Fruit fly (Drosophila melanogaster) whole organism, embryonic: ENCODE data around the gene CG31075.

Experiments used
- Bgb ChIP-seq: fragments of 200-800 bp; sonication (Bioruptor generic); IDR thresholded peaks from 2 replicates; pipeline ENCODE4 v1.3.6; 2022; ENCODE audit warnings: missing biosample characterization, missing genetic modification characterization; ENCODE audit not compliant: partially characterized antibody
- C15 ChIP-seq: fragments of 200-800 bp; sonication (Bioruptor generic); IDR thresholded peaks from 3 replicates; pipeline ENCODE4 v1.3.6; 2022; ENCODE audit warnings: missing biosample characterization, missing genetic modification characterization
- CG12104 ChIP-seq: fragments of 200-800 bp; sonication (Bioruptor generic); optimal IDR thresholded peaks from 3 replicates; lab custom pipeline; 2016; ENCODE audit warnings: missing biosample characterization, missing genetic modification characterization
- CG12659 ChIP-seq: fragments of 200-800 bp; sonication (Bioruptor generic); optimal IDR thresholded peaks from 3 replicates; lab custom pipeline; 2017; ENCODE audit warnings: mild to moderate bottlenecking, missing biosample characterization, missing genetic modification reagents, missing genetic modification characterization
- CG13894 ChIP-seq: fragments of 200-800 bp; sonication (Bioruptor generic); optimal IDR thresholded peaks from 3 replicates; lab custom pipeline; 2018; ENCODE audit warnings: missing biosample characterization, mild to moderate bottlenecking, missing genetic modification characterization, moderate library complexity
- CG1529 ChIP-seq: fragments of 200-800 bp; sonication (Bioruptor generic); optimal IDR thresholded peaks from 3 replicates; lab custom pipeline; 2018; ENCODE audit warnings: missing biosample characterization, missing genetic modification characterization
- CG16813 ChIP-seq: fragments of 200-800 bp; sonication (Bioruptor generic); IDR thresholded peaks from 3 replicates; pipeline ENCODE4 v1.3.6; 2022; ENCODE audit warnings: missing biosample characterization, missing genetic modification characterization; ENCODE audit not compliant: partially characterized antibody
- CG16815 ChIP-seq: fragments of 200-800 bp; sonication (Bioruptor generic); optimal IDR thresholded peaks from 3 replicates; lab custom pipeline; 2017; ENCODE audit warnings: missing biosample characterization, mild to moderate bottlenecking, missing genetic modification characterization
- CG17802 ChIP-seq: fragments of 200-800 bp; sonication (Bioruptor generic); optimal IDR thresholded peaks from 2 replicates; lab custom pipeline; 2018; ENCODE audit warnings: missing biosample characterization, mild to moderate bottlenecking, missing genetic modification characterization, moderate library complexity
- CG17912 ChIP-seq: fragments of 200-800 bp; sonication (Bioruptor generic); optimal IDR thresholded peaks from 2 replicates; lab custom pipeline; 2018; ENCODE audit warnings: missing biosample characterization, mild to moderate bottlenecking, missing genetic modification characterization
- CG18262 ChIP-seq: fragments of 200-800 bp; optimal IDR thresholded peaks from 3 replicates; lab custom pipeline; 2019; ENCODE audit warnings: missing biosample characterization, mild to moderate bottlenecking, missing genetic modification characterization, moderate library complexity
- CG18619 ChIP-seq: fragments of 200-800 bp; sonication (Bioruptor generic); optimal IDR thresholded peaks from 3 replicates; lab custom pipeline; 2017; ENCODE audit warnings: missing biosample characterization, mild to moderate bottlenecking, missing genetic modification characterization
- CG2712 ChIP-seq: fragments of 200-800 bp; optimal IDR thresholded peaks from 3 replicates; lab custom pipeline; 2019; ENCODE audit warnings: missing biosample characterization, mild to moderate bottlenecking, missing genetic modification characterization, moderate library complexity
- CG30403 ChIP-seq: fragments of 200-800 bp; sonication (Bioruptor generic); optimal IDR thresholded peaks from 3 replicates; lab custom pipeline; 2016; ENCODE audit warnings: missing biosample characterization, missing genetic modification characterization
- CG3163 ChIP-seq: fragments of 200-800 bp; sonication (Bioruptor generic); optimal IDR thresholded peaks from 3 replicates; lab custom pipeline; 2016; ENCODE audit warnings: missing biosample characterization, missing genetic modification characterization
- CG3281 ChIP-seq: fragments of 200-800 bp; sonication (Bioruptor generic); optimal IDR thresholded peaks from 3 replicates; lab custom pipeline; 2017; ENCODE audit warnings: missing biosample characterization, mild to moderate bottlenecking, missing genetic modification characterization
- CG6272 ChIP-seq: fragments of 200-800 bp; sonication (Bioruptor generic); IDR thresholded peaks from 2 replicates; pipeline ENCODE4 v1.3.6; 2022; ENCODE audit warnings: missing biosample characterization, missing genetic modification characterization
- CG8290 ChIP-seq, 3 experiments: fragments of 200-800 bp; sonication (Bioruptor generic); optimal IDR thresholded peaks; 2 replicates each; lab custom pipeline; 2016 to 2019; ENCODE audit warnings: missing biosample characterization in 3 of 3, missing genetic modification characterization in 3 of 3, mild to moderate bottlenecking in 2 of 3, moderate library complexity in 1 of 3
- CG8765 ChIP-seq: fragments of 200-800 bp; sonication (Bioruptor generic); IDR thresholded peaks from 2 replicates; pipeline ENCODE4 v1.3.6; 2022; ENCODE audit warnings: missing biosample characterization, missing genetic modification characterization
- Dbx ChIP-seq: fragments of 200-800 bp; sonication (Bioruptor generic); IDR thresholded peaks from 3 replicates; pipeline ENCODE4 v1.3.6; 2022; ENCODE audit warnings: missing biosample characterization, missing genetic modification characterization
- Deaf1 ChIP-seq: fragments of 200-800 bp; optimal IDR thresholded peaks from 3 replicates; lab custom pipeline; 2019; ENCODE audit warnings: missing biosample characterization, mild to moderate bottlenecking, missing genetic modification characterization, moderate library complexity
- Gug ChIP-seq: fragments of 200-800 bp; sonication (Bioruptor generic); IDR thresholded peaks from 4 replicates; pipeline ENCODE4 v1.3.6; 2022; ENCODE audit warnings: missing biosample characterization, missing genetic modification characterization
- Nf-YB ChIP-seq: fragments of 200-800 bp; sonication (Bioruptor generic); optimal IDR thresholded peaks from 3 replicates; lab custom pipeline; 2019; ENCODE audit warnings: missing biosample characterization, mild to moderate bottlenecking, missing genetic modification characterization, moderate library complexity
- Ssrp ChIP-seq: fragments of 200-800 bp; sonication (Bioruptor generic); optimal IDR thresholded peaks from 2 replicates; lab custom pipeline; 2018; ENCODE audit warnings: missing biosample characterization, mild to moderate bottlenecking, missing genetic modification characterization, moderate library complexity
- Vsx1 ChIP-seq: fragments of 200-800 bp; sonication (Bioruptor generic); optimal IDR thresholded peaks from 2 replicates; lab custom pipeline; 2017; ENCODE audit warnings: missing biosample characterization, mild to moderate bottlenecking, missing genetic modification characterization, missing genetic modification reagents
- ab ChIP-seq: fragments of 200-800 bp; sonication (Bioruptor generic); optimal IDR thresholded peaks from 2 replicates; lab custom pipeline; 2016; ENCODE audit warnings: missing biosample characterization, missing genetic modification characterization
- ash1 ChIP-seq: fragments of 200-800 bp; sonication (Bioruptor generic); optimal IDR thresholded peaks from 2 replicates; lab custom pipeline; 2018; ENCODE audit warnings: missing biosample characterization, mild to moderate bottlenecking, missing genetic modification characterization
- btn ChIP-seq: fragments of 200-800 bp; sonication (Bioruptor generic); optimal IDR thresholded peaks from 2 replicates; lab custom pipeline; 2016; ENCODE audit warnings: missing biosample characterization, missing genetic modification characterization
- chm ChIP-seq: fragments of 200-800 bp; sonication (Bioruptor generic); IDR thresholded peaks from 2 replicates; pipeline ENCODE4 v1.3.6; 2022; ENCODE audit warnings: missing biosample characterization, missing genetic modification characterization
- ci ChIP-seq: fragments of 200-800 bp; sonication (Bioruptor generic); IDR thresholded peaks from 3 replicates; pipeline ENCODE4 v1.3.6; 2022; ENCODE audit warnings: missing biosample characterization, missing genetic modification characterization
- crc ChIP-seq: fragments of 200-800 bp; sonication (Bioruptor generic); optimal IDR thresholded peaks from 2 replicates; lab custom pipeline; 2016; ENCODE audit warnings: missing biosample characterization, missing genetic modification characterization
- danr ChIP-seq: fragments of 200-800 bp; sonication (Bioruptor generic); IDR thresholded peaks from 2 replicates; pipeline ENCODE4 v1.3.6; 2022; ENCODE audit warnings: missing biosample characterization, missing genetic modification characterization
- dpn ChIP-seq, 2 experiments: fragments of 200-800 bp; sonication (Bioruptor generic); optimal IDR thresholded peaks; 3 replicates each; lab custom pipeline; 2016; ENCODE audit warnings: missing biosample characterization in 2 of 2, missing genetic modification characterization in 2 of 2
- ems ChIP-seq: fragments of 200-800 bp; sonication (Bioruptor generic); optimal IDR thresholded peaks from 3 replicates; lab custom pipeline; 2016; ENCODE audit warnings: missing biosample characterization, missing genetic modification characterization
- en ChIP-seq: fragments of 200-800 bp; sonication (Bioruptor generic); optimal IDR thresholded peaks from 2 replicates; lab custom pipeline; 2016; ENCODE audit warnings: missing biosample characterization, missing genetic modification characterization
- gsb-n ChIP-seq: fragments of 200-800 bp; sonication (Bioruptor generic); optimal IDR thresholded peaks from 3 replicates; lab custom pipeline; 2018; ENCODE audit warnings: missing biosample characterization, mild to moderate bottlenecking, missing genetic modification characterization
- ind ChIP-seq: fragments of 200-800 bp; sonication (Bioruptor generic); optimal IDR thresholded peaks from 3 replicates; lab custom pipeline; 2016; ENCODE audit warnings: missing biosample characterization, missing genetic modification characterization
- lola ChIP-seq, 3 experiments: fragments of >200 bp in 2 of 3; fragments of 200-800 bp in 1 of 3; sonication (Bioruptor generic) in 1 of 3; optimal IDR thresholded peaks; 2 replicates each; lab custom pipeline; 2017 to 2019; ENCODE audit warnings: missing biosample characterization in 3 of 3, missing genetic modification characterization in 3 of 3, mild to moderate bottlenecking in 1 of 3, moderate library complexity in 1 of 3
- luna ChIP-seq: fragments of 200-800 bp; sonication (Bioruptor generic); optimal IDR thresholded peaks from 2 replicates; lab custom pipeline; 2016; ENCODE audit warnings: missing biosample characterization, missing genetic modification characterization
- mam ChIP-seq: fragments of 200-800 bp; sonication (Bioruptor generic); optimal IDR thresholded peaks from 3 replicates; lab custom pipeline; 2016; ENCODE audit warnings: missing biosample characterization, missing genetic modification characterization
- onecut ChIP-seq: fragments of 200-800 bp; sonication (Bioruptor generic); IDR thresholded peaks from 2 replicates; pipeline ENCODE4 v1.3.6; 2022; ENCODE audit warnings: missing biosample characterization, missing genetic modification characterization
- otp ChIP-seq: fragments of 200-800 bp; sonication (Bioruptor generic); IDR thresholded peaks from 3 replicates; pipeline ENCODE4, ENCODE4 v1.3.6; 2022; ENCODE audit warnings: missing biosample characterization, missing genetic modification characterization
- phol ChIP-seq: fragments of 200-800 bp; sonication (Bioruptor generic); optimal IDR thresholded peaks from 3 replicates; lab custom pipeline; 2018; ENCODE audit warnings: missing biosample characterization, mild to moderate bottlenecking, missing genetic modification characterization, moderate library complexity
- pum ChIP-seq: fragments of 200-800 bp; sonication (Bioruptor generic); optimal IDR thresholded peaks from 2 replicates; lab custom pipeline; 2016; ENCODE audit warnings: missing biosample characterization, missing genetic modification characterization
- sd ChIP-seq: fragments of 200-800 bp; sonication (Bioruptor generic); optimal IDR thresholded peaks from 3 replicates; lab custom pipeline; 2018; ENCODE audit warnings: missing biosample characterization, mild to moderate bottlenecking, missing genetic modification characterization, moderate library complexity
- slbo ChIP-seq: fragments of 200-800 bp; sonication (Bioruptor generic); IDR thresholded peaks from 2 replicates; pipeline ENCODE4 v1.3.6; 2022; ENCODE audit warnings: missing biosample characterization, missing genetic modification characterization
- twi ChIP-seq: fragments of 200-800 bp; optimal IDR thresholded peaks from 2 replicates; lab custom pipeline; 2019; ENCODE audit warnings: missing biosample characterization, mild to moderate bottlenecking, missing genetic modification characterization, moderate library complexity
- tx ChIP-seq: fragments of 200-800 bp; sonication (Bioruptor generic); optimal IDR thresholded peaks from 2 replicates; lab custom pipeline; 2016; ENCODE audit warnings: missing biosample characterization, missing genetic modification characterization
- usp ChIP-seq: fragments of >200 bp; optimal IDR thresholded peaks from 2 replicates; lab custom pipeline; 2017; ENCODE audit warnings: missing biosample characterization, missing genetic modification characterization
- z ChIP-seq: fragments of 200-800 bp; sonication (Bioruptor generic); IDR thresholded peaks from 3 replicates; pipeline ENCODE4 v1.3.6; 2022; ENCODE audit warnings: missing biosample characterization, missing genetic modification characterization

Gene CG31075

DNA sequence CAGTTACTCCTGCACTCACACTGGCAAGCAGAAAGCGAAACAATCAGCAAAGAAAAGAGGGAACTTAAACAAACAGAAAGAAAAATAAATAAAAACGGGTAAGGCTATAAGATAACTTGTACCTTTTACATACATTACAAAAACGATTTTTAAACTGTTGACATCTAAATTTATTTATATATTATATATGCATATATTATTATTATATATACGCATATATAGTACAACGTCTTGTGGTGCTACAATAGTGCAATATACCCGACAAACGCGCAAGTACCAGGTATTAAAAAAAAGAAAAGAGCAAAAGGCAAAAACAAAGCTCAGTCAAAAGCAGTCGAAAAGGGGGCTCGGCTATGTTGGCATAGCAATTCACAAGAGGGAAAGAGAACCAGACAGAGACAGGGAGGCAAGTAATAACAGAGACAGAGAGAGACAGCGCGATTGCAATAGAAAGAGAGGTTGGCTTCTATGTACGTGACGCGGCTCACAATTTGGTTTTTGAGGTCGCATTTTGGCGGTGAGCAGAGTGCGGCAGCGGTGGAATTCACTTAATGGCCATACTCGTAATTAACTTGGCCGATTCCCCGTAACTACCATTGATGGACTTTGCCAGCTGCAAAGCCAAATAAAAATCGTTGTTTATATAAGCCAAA lies 34.2 kb downstream of the CG31075 start (continued):
- TF ChIP-seq CG17802 (tag; lab: Kevin White, UChicago) (peak; percentile 44), CG16815 (GFP tag; lab: Kevin White, UChicago) (peak; percentile 20), en (GFP tag; lab: Kevin White, UChicago) (no peak), dpn (GFP tag; optimal IDR thresholded peaks at IDR 0.05; lab: Kevin White, UChicago) (peak in 1 of 2 experiments; percentile 74), CG3281 (GFP tag; lab: Kevin White, UChicago) (peak; percentile 44), ash1 (GFP tag; lab: Kevin White, UChicago) (no peak), ems (GFP tag; lab: Kevin White, UChicago) (no peak), CG6272 (GFP tag; lab: Robert Waterston, UW) (peak; percentile 68), btn (no peak), Ssrp (tag; lab: Kevin White, UChicago) (peak; percentile 80), danr (GFP tag; lab: Robert Waterston, UW) (no peak), Dbx (GFP tag; lab: Robert Waterston, UW) (peak; percentile 62; the same call in 1 of the 3 replicates), twi (tag; lab: Kevin White, UChicago) (no peak), ind (GFP tag; lab: Kevin White, UChicago) (peak; percentile 72), CG12659 (GFP tag; lab: Kevin White, UChicago) (peak; percentile 43), C15 (GFP tag; lab: Robert Waterston, UW) (no peak), phol (tag; lab: Kevin White, UChicago) (peak; percentile 73), gsb-n (tag; lab: Kevin White, UChicago) (peak; percentile 76), CG18262 (tag; lab: Kevin White, UChicago) (peak; percentile 85), Deaf1 (tag; lab: Kevin White, UChicago) (peak; percentile 42), CG13894 (tag; lab: Kevin White, UChicago) (no peak), pum (GFP tag; lab: Kevin White, UChicago) (no peak), Vsx1 (GFP tag; lab: Kevin White, UChicago) (peak; percentile 67), CG18619 (GFP tag; lab: Kevin White, UChicago) (peak; percentile 51), CG8290 (GFP tag; optimal IDR thresholded peaks at IDR 0.05; lab: Kevin White, UChicago) (peak; percentile 42), CG8290 (tag; optimal IDR thresholded peaks at IDR 0.05; lab: Kevin White, UChicago) (peak; percentile 42 to 45), lola (GFP tag; optimal IDR thresholded peaks at IDR 0.05; lab: Kevin White, UChicago) (peak in 1 of 3 experiments; percentile 52), CG12104 (GFP tag; lab: Kevin White, UChicago) (peak; percentile 56), Bgb (GFP tag; lab: Robert Waterston, UW) (no peak; the same call in 1 of the 2 replicates), CG30403 (GFP tag; lab: Kevin White, UChicago) (peak; percentile 55), onecut (GFP tag; lab: Robert Waterston, UW) (peak; percentile 58; the same call in 1 of the 2 replicates), chm (GFP tag; lab: Robert Waterston, UW) (no peak), crc (GFP tag; lab: Kevin White, UChicago) (no peak), slbo (GFP tag; lab: Robert Waterston, UW) (peak; percentile 86), mam (GFP tag; lab: Kevin White, UChicago) (no peak), Nf-YB (peak; percentile 51), CG2712 (peak; percentile 89), ab (GFP tag; lab: Kevin White, UChicago) (no peak), CG8765 (GFP tag; lab: Robert Waterston, UW) (no peak; the same call in 1 of the 2 replicates), z (GFP tag; lab: Robert Waterston, UW) (no peak; the same call in 2 of the 3 replicates), tx (no peak), ci (GFP tag; lab: Robert Waterston, UW) (peak; percentile 89), luna (no peak), CG17912 (no peak), CG3163 (no peak), usp (GFP tag; lab: Kevin White, UChicago) (no peak), sd (peak; percentile 92), otp (peak; percentile 63; the same call in 1 of the 3 replicates), Gug (GFP tag; lab: Robert Waterston, UW) (peak; percentile 77), CG1529 (peak; percentile 49), CG16813 (no peak)
